Fruit fly (Drosophila melanogaster) whole organism: ENCODE data around the gene Elba2.

Source experiments
- CG8478 ChIP-seq: fragments of >200 bp; optimal IDR thresholded peaks from 2 replicates; lab custom pipeline; 2018; ENCODE audit warnings: inconsistent platforms
- Dll ChIP-seq: fragments of >200 bp; optimal IDR thresholded peaks from 2 replicates; lab custom pipeline; 2017
- EcR ChIP-seq, 2 experiments: fragments of >200 bp; optimal IDR thresholded peaks; 2 replicates each; lab custom pipeline; 2017; ENCODE audit warnings: missing biosample characterization in 2 of 2, missing genetic modification characterization in 2 of 2, missing genetic modification reagents in 2 of 2
- pan ChIP-seq: fragments of >200 bp; optimal IDR thresholded peaks from 2 replicates; lab custom pipeline; 2017
- psq ChIP-seq: fragments of >200 bp; optimal IDR thresholded peaks from 2 replicates; lab custom pipeline; 2017
- usp ChIP-seq: fragments of >200 bp; optimal IDR thresholded peaks from 2 replicates; lab custom pipeline; 2017; ENCODE audit warnings: missing biosample characterization, missing genetic modification characterization, mixed read lengths

DNA sequence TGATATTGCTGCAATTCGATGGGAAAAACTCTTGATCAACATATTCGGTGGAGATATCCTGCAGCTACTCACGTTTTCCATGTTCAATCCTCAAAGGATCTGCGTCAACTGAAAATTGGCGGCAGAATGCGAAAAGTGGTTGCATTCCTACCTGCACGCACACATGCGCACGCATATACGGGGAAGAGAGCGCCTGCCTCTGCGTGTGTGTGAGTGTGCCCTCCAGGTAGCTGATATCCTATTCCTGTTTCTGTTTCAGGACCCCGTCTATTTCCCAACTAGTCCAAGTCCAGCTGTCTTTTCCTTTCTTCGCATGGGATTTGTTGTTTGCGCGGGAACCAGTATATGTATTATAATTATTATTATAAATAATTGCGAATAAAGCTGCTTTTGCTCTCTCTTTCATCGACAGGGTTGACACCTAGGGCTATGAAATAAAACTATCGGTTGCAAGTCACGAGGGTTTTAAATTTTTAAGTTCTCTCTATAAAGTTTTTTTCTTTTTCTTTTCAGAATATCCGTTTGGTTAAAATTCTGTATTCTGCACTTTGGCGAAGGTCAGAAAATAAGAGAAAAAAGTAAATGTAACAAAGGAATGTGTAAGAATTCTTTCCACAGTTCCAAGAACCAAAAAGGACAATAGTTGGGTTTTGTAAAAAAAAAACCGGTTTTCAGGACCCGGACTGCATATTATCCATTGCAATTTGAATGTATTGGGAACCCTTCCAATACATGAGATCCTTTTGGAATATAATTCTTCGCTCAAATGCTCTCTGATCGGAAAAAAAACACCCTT, 724 bp upstream of the Elba2 start, which contains the start of gene insv:
- TF ChIP-seq psq (lab: Kevin White, UChicago), result no peak
- no peak for TF ChIP-seq Dll (lab: Kevin White, UChicago)
- TF ChIP-seq usp (GFP tag; lab: Kevin White, UChicago), result no peak
- TF ChIP-seq CG8478 (lab: Kevin White, UChicago), result no peak
- no peak for TF ChIP-seq pan (lab: Kevin White, UChicago)
- TF ChIP-seq EcR (GFP tag; optimal IDR thresholded peaks at IDR 0.05; lab: Kevin White, UChicago), result no peak
